Worm (Caenorhabditis elegans) whole organism, L3 larva: Measurements from ENCODE around the gene set-19.

Experiments
- R02D3.7 ChIP-seq: fragments of 150-350 bp; optimal IDR thresholded peaks from 2 replicates; lab custom pipeline; 2014; ENCODE audit warnings: missing biosample characterization, missing genetic modification characterization
- aly-2 ChIP-seq: fragments of 150-350 bp; optimal IDR thresholded peaks from 2 replicates; lab custom pipeline; 2014; ENCODE audit warnings: missing biosample characterization, missing genetic modification characterization
- ama-1 ChIP-seq: fragments of 150-350 bp; optimal IDR thresholded peaks from 2 replicates; lab custom pipeline; 2018
- ceh-16 ChIP-seq: sonication (generic microtip); optimal IDR thresholded peaks from 2 replicates; lab custom pipeline; 2017; ENCODE audit warnings: missing biosample characterization, missing genetic modification characterization
- ceh-28 ChIP-seq: fragments of 150-350 bp; optimal IDR thresholded peaks from 2 replicates; lab custom pipeline; 2014; ENCODE audit warnings: missing biosample characterization, missing genetic modification reagents, missing genetic modification characterization
- ceh-82 ChIP-seq: fragments of 150-350 bp; optimal IDR thresholded peaks from 2 replicates; lab custom pipeline; 2014; ENCODE audit warnings: missing biosample characterization, missing genetic modification characterization
- ceh-9 ChIP-seq: sonication (generic microtip); optimal IDR thresholded peaks from 2 replicates; lab custom pipeline; 2018; ENCODE audit warnings: missing biosample characterization, missing genetic modification characterization
- daf-12 ChIP-seq: fragments of 150-350 bp; optimal IDR thresholded peaks from 2 replicates; lab custom pipeline; 2014; ENCODE audit warnings: missing biosample characterization, missing genetic modification reagents, missing genetic modification characterization
- egl-27 ChIP-seq: sonication (generic microtip); optimal IDR thresholded peaks from 4 replicates; lab custom pipeline; 2017; ENCODE audit warnings: missing biosample characterization, missing genetic modification reagents, missing genetic modification characterization
- egl-5 ChIP-seq: fragments of 150-350 bp; optimal IDR thresholded peaks from 2 replicates; lab custom pipeline; 2017; ENCODE audit warnings: missing biosample characterization, missing genetic modification reagents, missing genetic modification characterization, inconsistent platforms
- elt-1 ChIP-seq: fragments of 150-350 bp; optimal IDR thresholded peaks from 2 replicates; lab custom pipeline; 2014; ENCODE audit warnings: missing biosample characterization, missing genetic modification characterization
- elt-3 ChIP-seq, 3 experiments: fragments of 150-350 bp in 1 of 3; sonication (generic microtip) in 2 of 3; optimal IDR thresholded peaks; 2 replicates in 2 of 3; 4 replicates in 1 of 3; lab custom pipeline; 2014 to 2017; ENCODE audit warnings: missing biosample characterization in 3 of 3, missing genetic modification characterization in 3 of 3
- eor-1 ChIP-seq, 2 experiments: fragments of 150-350 bp; optimal IDR thresholded peaks; 2 replicates each; lab custom pipeline; 2014 to 2018; ENCODE audit warnings: missing biosample characterization in 2 of 2, missing genetic modification characterization in 2 of 2
- fkh-2 ChIP-seq: fragments of 150-350 bp; optimal IDR thresholded peaks from 2 replicates; lab custom pipeline; 2014; ENCODE audit warnings: missing biosample characterization, missing genetic modification reagents, missing genetic modification characterization
- hmg-11 ChIP-seq: sonication (generic microtip); optimal IDR thresholded peaks from 2 replicates; lab custom pipeline; 2016; ENCODE audit warnings: missing genetic modification characterization, missing compliant biosample characterization
- jun-1 ChIP-seq: fragments of 150-350 bp; optimal IDR thresholded peaks from 2 replicates; lab custom pipeline; 2014; ENCODE audit warnings: missing biosample characterization, missing genetic modification reagents, missing genetic modification characterization
- lin-15B ChIP-seq: fragments of 150-350 bp; optimal IDR thresholded peaks from 2 replicates; lab custom pipeline; 2014; ENCODE audit warnings: missing biosample characterization, missing genetic modification characterization
- lin-39 ChIP-seq: fragments of 150-350 bp; optimal IDR thresholded peaks from 2 replicates; lab custom pipeline; 2018; ENCODE audit warnings: missing biosample characterization, missing genetic modification reagents, missing genetic modification characterization
- lsy-12 ChIP-seq: sonication (generic microtip); optimal IDR thresholded peaks from 2 replicates; lab custom pipeline; 2016; ENCODE audit warnings: mild to moderate bottlenecking, missing genetic modification characterization, missing compliant biosample characterization
- mdl-1 ChIP-seq: fragments of 150-350 bp; optimal IDR thresholded peaks from 2 replicates; lab custom pipeline; 2014; ENCODE audit warnings: missing biosample characterization, missing genetic modification characterization
- mml-1 ChIP-seq: fragments of 150-350 bp; sonication (generic microtip); optimal IDR thresholded peaks from 3 replicates; lab custom pipeline; 2014; ENCODE audit warnings: missing biosample characterization, missing genetic modification characterization
- nhr-11 ChIP-seq: fragments of 150-350 bp; optimal IDR thresholded peaks from 2 replicates; lab custom pipeline; 2014; ENCODE audit warnings: missing biosample characterization, missing genetic modification characterization
- nhr-12 ChIP-seq: fragments of 150-350 bp; optimal IDR thresholded peaks from 2 replicates; lab custom pipeline; 2014; ENCODE audit warnings: missing biosample characterization, missing genetic modification characterization
- nhr-23 ChIP-seq: fragments of 150-350 bp; optimal IDR thresholded peaks from 2 replicates; lab custom pipeline; 2014; ENCODE audit warnings: missing biosample characterization, missing genetic modification reagents, missing genetic modification characterization
- nhr-237 ChIP-seq: fragments of 150-350 bp; optimal IDR thresholded peaks from 2 replicates; lab custom pipeline; 2014; ENCODE audit warnings: missing biosample characterization, missing genetic modification characterization
- nhr-43 ChIP-seq: sonication (generic microtip); optimal IDR thresholded peaks from 2 replicates; lab custom pipeline; 2016; ENCODE audit warnings: mild to moderate bottlenecking, missing genetic modification characterization, missing compliant biosample characterization; ENCODE audit not compliant: poor library complexity, severe bottlenecking
- nhr-76 ChIP-seq: fragments of 150-350 bp; sonication (generic microtip); optimal IDR thresholded peaks from 5 replicates; lab custom pipeline; 2014; ENCODE audit warnings: missing biosample characterization, missing genetic modification characterization
- pha-4 ChIP-seq: fragments of 150-350 bp; optimal IDR thresholded peaks from 2 replicates; lab custom pipeline; 2014; ENCODE audit warnings: missing biosample characterization, missing genetic modification reagents, missing genetic modification characterization
- pqm-1 ChIP-seq: fragments of 150-350 bp; optimal IDR thresholded peaks from 2 replicates; lab custom pipeline; 2017; ENCODE audit warnings: missing biosample characterization, missing genetic modification characterization, inconsistent platforms
- sea-2 ChIP-seq: fragments of 150-350 bp; sonication (generic microtip); optimal IDR thresholded peaks from 4 replicates; lab custom pipeline; 2014; ENCODE audit warnings: missing biosample characterization, missing genetic modification reagents, missing genetic modification characterization
- skn-1 ChIP-seq: fragments of 150-350 bp; optimal IDR thresholded peaks from 2 replicates; lab custom pipeline; 2014; ENCODE audit warnings: missing biosample characterization, missing genetic modification characterization
- snpc-4 ChIP-seq: fragments of 150-350 bp; optimal IDR thresholded peaks from 2 replicates; lab custom pipeline; 2014; ENCODE audit warnings: missing biosample characterization, missing genetic modification characterization
- unc-39 ChIP-seq: sonication (generic microtip); optimal IDR thresholded peaks from 4 replicates; lab custom pipeline; 2017; ENCODE audit warnings: missing biosample characterization, missing genetic modification characterization
- unc-62 ChIP-seq: fragments of 150-350 bp; sonication (generic microtip); optimal IDR thresholded peaks from 4 replicates; lab custom pipeline; 2014; ENCODE audit warnings: missing biosample characterization, missing genetic modification reagents, missing genetic modification characterization
- ztf-11 ChIP-seq: fragments of 150-350 bp; optimal IDR thresholded peaks from 2 replicates; lab custom pipeline; 2014; ENCODE audit warnings: missing biosample characterization, missing genetic modification characterization
- ztf-4 ChIP-seq: fragments of 150-350 bp; optimal IDR thresholded peaks from 2 replicates; lab custom pipeline; 2014; ENCODE audit warnings: missing biosample characterization, missing genetic modification characterization

Gene set-19

ce11 chrX:5726160-5726559 is 46.1 kb upstream of the set-19 start:
- TF ChIP-seq ceh-28 = no peak
- no peak for TF ChIP-seq lsy-12
- no peak for TF ChIP-seq ceh-82 (tag; lab: Kevin White, UChicago)
- TF ChIP-seq nhr-237 (tag; lab: Kevin White, UChicago) = no peak
- no peak for TF ChIP-seq nhr-11 (tag; lab: Kevin White, UChicago)
- no peak for TF ChIP-seq snpc-4
- TF ChIP-seq mdl-1 (tag; lab: Kevin White, UChicago) = no peak
- TF ChIP-seq nhr-43 (tag; lab: Kevin White, UChicago) = no peak
- TF ChIP-seq unc-39 = no peak
- no peak for TF ChIP-seq nhr-12 (tag; lab: Kevin White, UChicago)
- no peak for TF ChIP-seq elt-3 (tag; optimal IDR thresholded peaks at IDR 0.05; lab: Kevin White, UChicago)
- no peak for TF ChIP-seq pqm-1 (tag; lab: Kevin White, UChicago)
- TF ChIP-seq skn-1 = no peak
- no peak for TF ChIP-seq eor-1 (tag; optimal IDR thresholded peaks at IDR 0.05; lab: Kevin White, UChicago)

DNA sequence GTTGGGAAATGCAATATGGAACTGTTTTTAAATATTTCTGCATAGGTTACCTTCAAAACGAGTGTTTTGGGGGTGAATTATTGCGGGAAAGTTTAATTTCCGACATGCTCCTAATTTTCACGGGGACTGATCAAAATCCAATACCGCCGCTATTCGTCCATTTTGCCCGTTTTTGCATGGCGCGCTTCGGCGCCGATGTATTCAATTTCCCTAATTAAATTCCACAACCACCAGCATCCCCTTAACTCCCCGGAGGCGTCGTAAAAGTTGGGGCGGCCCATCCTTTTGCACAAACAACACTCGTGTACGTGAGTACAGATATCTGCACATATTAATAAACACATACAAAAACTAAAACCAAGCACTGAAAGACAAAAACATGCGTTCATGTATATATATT is 44.5 kb upstream of the set-19 start:
- TF ChIP-seq ama-1 (lab: Kevin White, UChicago) = no peak
- no peak for TF ChIP-seq lsy-12
- no peak for TF ChIP-seq hmg-11 (tag; lab: Kevin White, UChicago)
- no peak for TF ChIP-seq ztf-4
- no peak for TF ChIP-seq nhr-23 (tag; lab: Kevin White, UChicago)
- TF ChIP-seq sea-2 = no peak
- no peak for TF ChIP-seq nhr-11 (tag; lab: Kevin White, UChicago)
- no peak for TF ChIP-seq nhr-76
- TF ChIP-seq elt-3 (tag; optimal IDR thresholded peaks at IDR 0.05; lab: Kevin White, UChicago) = no peak
- TF ChIP-seq pqm-1 (tag; lab: Kevin White, UChicago) = no peak
- no peak for TF ChIP-seq ceh-9 (tag; lab: Kevin White, UChicago)
- TF ChIP-seq eor-1 (tag; optimal IDR thresholded peaks at IDR 0.05; lab: Kevin White, UChicago) = no peak
- TF ChIP-seq unc-62 = no peak
- TF ChIP-seq skn-1 = no peak
- no peak for TF ChIP-seq ceh-28
- TF ChIP-seq egl-27 = no peak
- no peak for TF ChIP-seq nhr-43 (tag; lab: Kevin White, UChicago)
- TF ChIP-seq nhr-12 (tag; lab: Kevin White, UChicago) = no peak
- no peak for TF ChIP-seq ceh-16 (tag; lab: Kevin White, UChicago)
- TF ChIP-seq aly-2 (tag; lab: Kevin White, UChicago) = no peak

- TF ChIP-seq R02D3.7 (tag; lab: Kevin White, UChicago) (no peak), pqm-1 (tag; lab: Kevin White, UChicago) (no peak), nhr-43 (tag; lab: Kevin White, UChicago) (no peak), nhr-237 (tag; lab: Kevin White, UChicago) (no peak), egl-5 (tag; lab: Kevin White, UChicago) (no peak), egl-27 (no peak), ceh-82 (tag; lab: Kevin White, UChicago) (no peak), ama-1 (lab: Kevin White, UChicago) (no peak), mdl-1 (tag; lab: Kevin White, UChicago) (no peak), lin-39 (tag; lab: Kevin White, UChicago) (no peak), eor-1 (tag; optimal IDR thresholded peaks at IDR 0.05; lab: Kevin White, UChicago) (no peak), daf-12 (no peak)
Measured at ce11 chrX:5723758-5724157, 43.7 kb upstream of the set-19 start.

DNA sequence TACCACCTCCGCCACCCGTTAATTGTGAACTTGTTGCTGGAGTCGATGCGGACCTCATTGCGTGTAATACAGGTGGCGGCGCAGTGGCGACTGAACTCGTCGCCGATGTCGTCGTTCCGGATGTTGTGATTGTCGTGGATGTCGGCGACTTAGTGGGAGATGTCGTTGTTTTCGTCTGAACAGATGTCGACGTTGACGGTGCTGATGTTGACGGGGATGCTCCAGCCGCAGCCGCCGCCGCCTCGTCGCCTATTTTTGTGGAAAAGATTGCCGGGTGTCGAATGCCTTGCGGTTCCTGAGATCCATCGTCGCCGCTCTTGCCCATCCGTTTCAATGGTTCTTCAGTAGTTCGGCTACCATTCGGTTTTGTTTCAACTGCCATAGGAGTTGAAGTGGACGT is 40.9 kb upstream of the set-19 start:
- TF ChIP-seq nhr-237 (tag; lab: Kevin White, UChicago) = no peak
- TF ChIP-seq jun-1 (tag; lab: Kevin White, UChicago) = no peak
- TF ChIP-seq nhr-12 (tag; lab: Kevin White, UChicago) = no peak
- TF ChIP-seq fkh-2 (tag; lab: Kevin White, UChicago) = no peak
- no peak for TF ChIP-seq lin-15B (tag; lab: Kevin White, UChicago)
- no peak for TF ChIP-seq ceh-16 (tag; lab: Kevin White, UChicago)
- TF ChIP-seq ztf-11 (tag; lab: Kevin White, UChicago) = no peak
- TF ChIP-seq nhr-23 (tag; lab: Kevin White, UChicago) = no peak
- TF ChIP-seq elt-1 = no peak
- no peak for TF ChIP-seq mml-1 (tag; lab: Kevin White, UChicago)
- no peak for TF ChIP-seq ama-1 (lab: Kevin White, UChicago)
- TF ChIP-seq unc-62 = no peak
- no peak for TF ChIP-seq pha-4 (tag; lab: Kevin White, UChicago)
- no peak for TF ChIP-seq snpc-4
- TF ChIP-seq lin-39 (tag; lab: Kevin White, UChicago) = no peak
- no peak for TF ChIP-seq elt-3 (tag; optimal IDR thresholded peaks at IDR 0.05; lab: Kevin White, UChicago)
- no peak for TF ChIP-seq egl-27
- TF ChIP-seq, all 47 proteins: peak for 0
